Worm (Caenorhabditis elegans) whole organism, young adult: ENCODE results near the gene nspg-7.1.

Experiments
- B0019.2 ChIP-seq: fragments of 200-800 bp; sonication (Bioruptor generic); conservative IDR thresholded peaks from 2 replicates; pipeline ENCODE4 v1.3.6; 2022; ENCODE audit warnings: missing genetic modification reagents, missing genetic modification characterization, missing compliant biosample characterization
- B0336.3 ChIP-seq: fragments of 200-800 bp; sonication (Bioruptor generic); IDR thresholded peaks from 2 replicates; pipeline ENCODE4 v1.3.6; 2022; ENCODE audit warnings: missing genetic modification characterization, missing compliant biosample characterization
- C06A6.2 ChIP-seq: fragments of 200-800 bp; sonication (Bioruptor generic); conservative IDR thresholded peaks from 2 replicates; pipeline ENCODE4 v1.3.6; 2022; ENCODE audit warnings: missing genetic modification characterization, missing compliant biosample characterization
- F37B4.10 ChIP-seq: fragments of 200-800 bp; sonication (Bioruptor generic); IDR thresholded peaks from 2 replicates; pipeline ENCODE4 v1.3.6; 2022; ENCODE audit warnings: missing genetic modification characterization, missing compliant biosample characterization
- F49E8.2 ChIP-seq: sonication (generic microtip); optimal IDR thresholded peaks from 3 replicates; lab custom pipeline; 2017; ENCODE audit warnings: missing genetic modification characterization, mild to moderate bottlenecking, missing compliant biosample characterization, antibody characterized with exemption, moderate library complexity; ENCODE audit not compliant: insufficient read depth
- Y56A3A.18 ChIP-seq: fragments of 200-800 bp; sonication (Bioruptor generic); IDR thresholded peaks from 2 replicates; pipeline ENCODE4 v1.3.6; 2022; ENCODE audit warnings: missing genetic modification reagents, missing genetic modification characterization, missing compliant biosample characterization
- ZK185.1 ChIP-seq: sonication (generic microtip); optimal IDR thresholded peaks from 2 replicates; lab custom pipeline; 2016; ENCODE audit warnings: mild to moderate bottlenecking, missing genetic modification characterization, missing compliant biosample characterization; ENCODE audit not compliant: poor library complexity, severe bottlenecking
- aptf-3 ChIP-seq: fragments of 200-800 bp; sonication (Bioruptor generic); IDR thresholded peaks from 2 replicates; pipeline ENCODE4 v1.3.6; 2022; ENCODE audit warnings: missing genetic modification characterization, missing compliant biosample characterization
- atf-7 ChIP-seq: sonication (generic microtip); optimal IDR thresholded peaks from 2 replicates; lab custom pipeline; 2017; ENCODE audit warnings: mild to moderate bottlenecking, missing genetic modification characterization, missing compliant biosample characterization
- cebp-1 ChIP-seq, 2 experiments: fragments of 200-800 bp in 1 of 2; sonication (Bioruptor generic) in 1 of 2; sonication (generic microtip) in 1 of 2; IDR thresholded peaks in 1 of 2; optimal IDR thresholded peaks in 1 of 2; 2 replicates each; pipeline versions ENCODE4 v1.3.6 to Lab custom; 2017 to 2022; ENCODE audit warnings: missing compliant biosample characterization in 2 of 2, missing genetic modification characterization in 2 of 2, mild to moderate bottlenecking in 1 of 2, missing genetic modification reagents in 1 of 2, moderate library complexity in 1 of 2
- cebp-2 ChIP-seq: fragments of 200-800 bp; sonication (Bioruptor generic); IDR thresholded peaks from 2 replicates; pipeline ENCODE4 v1.3.6; 2022; ENCODE audit warnings: missing genetic modification characterization, missing compliant biosample characterization
- ceh-100 ChIP-seq: fragments of 200-800 bp; sonication (Bioruptor generic); IDR thresholded peaks from 2 replicates; pipeline ENCODE4 v1.3.6; 2022; ENCODE audit warnings: missing genetic modification reagents, missing genetic modification characterization, missing compliant biosample characterization
- ceh-40 ChIP-seq: fragments of 200-800 bp; sonication (Bioruptor generic); IDR thresholded peaks from 2 replicates; pipeline ENCODE4 v1.3.6; 2022; ENCODE audit warnings: missing genetic modification characterization, missing compliant biosample characterization
- die-1 ChIP-seq: sonication (generic microtip); optimal IDR thresholded peaks from 2 replicates; lab custom pipeline; 2016; ENCODE audit warnings: missing genotype, mild to moderate bottlenecking, missing genetic modification characterization, missing compliant biosample characterization
- efl-1 ChIP-seq: fragments of 150-350 bp; optimal IDR thresholded peaks from 2 replicates; lab custom pipeline; 2014; ENCODE audit warnings: missing biosample characterization, missing genetic modification reagents, missing genetic modification characterization
- egl-44 ChIP-seq: fragments of 200-800 bp; sonication (Bioruptor generic); IDR thresholded peaks from 2 replicates; pipeline ENCODE4 v1.3.6; 2022; ENCODE audit warnings: missing genetic modification reagents, missing genetic modification characterization, missing compliant biosample characterization
- him-1 ChIP-seq: sonication (generic microtip); optimal IDR thresholded peaks from 2 replicates; lab custom pipeline; 2016; ENCODE audit warnings: missing genotype, missing genetic modification reagents, missing genetic modification characterization, missing compliant biosample characterization
- hlh-26 ChIP-seq: fragments of 200-800 bp; sonication (Bioruptor generic); conservative IDR thresholded peaks from 2 replicates; pipeline ENCODE4 v1.3.6; 2022; ENCODE audit warnings: missing genetic modification reagents, missing genetic modification characterization, missing compliant biosample characterization
- let-607 ChIP-seq, 2 experiments: fragments of 200-800 bp in 1 of 2; sonication (Bioruptor generic) in 1 of 2; sonication (generic microtip) in 1 of 2; optimal IDR thresholded peaks; 2 replicates each; lab custom pipeline; 2016 to 2018; ENCODE audit warnings: mild to moderate bottlenecking in 2 of 2, missing compliant biosample characterization in 2 of 2, missing genetic modification characterization in 2 of 2, moderate library complexity in 2 of 2, missing genotype in 1 of 2
- lin-35 ChIP-seq, 3 experiments: fragments of 150-350 bp in 2 of 3; sonication (generic microtip) in 1 of 3; optimal IDR thresholded peaks; 2 replicates each; lab custom pipeline; 2014 to 2018; ENCODE audit warnings: missing biosample characterization in 3 of 3, missing genetic modification characterization in 3 of 3, missing genetic modification reagents in 3 of 3
- lin-54 ChIP-seq: fragments of 200-800 bp; sonication (Bioruptor generic); optimal IDR thresholded peaks from 2 replicates; lab custom pipeline; 2018; ENCODE audit warnings: mild to moderate bottlenecking, missing genetic modification characterization, missing compliant biosample characterization
- lsl-1 ChIP-seq: fragments of 200-800 bp; sonication (Bioruptor generic); optimal IDR thresholded peaks from 2 replicates; lab custom pipeline; 2018; ENCODE audit warnings: mild to moderate bottlenecking, missing genetic modification characterization, moderate library complexity, missing compliant biosample characterization
- madf-10 ChIP-seq: sonication (generic microtip); optimal IDR thresholded peaks from 2 replicates; lab custom pipeline; 2016; ENCODE audit warnings: mild to moderate bottlenecking, missing genetic modification characterization, missing compliant biosample characterization
- madf-6 ChIP-seq: fragments of 200-800 bp; sonication (Bioruptor generic); IDR thresholded peaks from 2 replicates; pipeline ENCODE4 v1.3.6; 2022; ENCODE audit warnings: missing genetic modification reagents, missing genetic modification characterization, missing compliant biosample characterization
- mcd-1 ChIP-seq: fragments of 200-800 bp; sonication (Bioruptor generic); IDR thresholded peaks from 2 replicates; pipeline ENCODE4 v1.3.6; 2022; ENCODE audit warnings: missing genetic modification reagents, missing genetic modification characterization, missing compliant biosample characterization
- mes-4 ChIP-seq: sonication (generic microtip); optimal IDR thresholded peaks from 2 replicates; lab custom pipeline; 2016; ENCODE audit warnings: missing genotype, missing genetic modification characterization, missing compliant biosample characterization
- nhr-120 ChIP-seq: fragments of 200-800 bp; sonication (Bioruptor generic); IDR thresholded peaks from 2 replicates; pipeline ENCODE4 v1.3.6; 2022; ENCODE audit warnings: missing genetic modification characterization, missing compliant biosample characterization
- nhr-179 ChIP-seq: sonication (generic microtip); optimal IDR thresholded peaks from 2 replicates; lab custom pipeline; 2016; ENCODE audit warnings: mild to moderate bottlenecking, missing genetic modification characterization, missing compliant biosample characterization
- nhr-80 ChIP-seq: sonication (generic microtip); optimal IDR thresholded peaks from 2 replicates; lab custom pipeline; 2016; ENCODE audit warnings: missing genetic modification characterization, missing compliant biosample characterization
- repo-1 ChIP-seq: sonication (generic microtip); optimal IDR thresholded peaks from 2 replicates; lab custom pipeline; 2017; ENCODE audit warnings: mild to moderate bottlenecking, missing genetic modification characterization, missing compliant biosample characterization
- snpc-3.4 ChIP-seq: sonication (generic microtip); optimal IDR thresholded peaks from 2 replicates; lab custom pipeline; 2017; ENCODE audit warnings: missing genetic modification characterization, mild to moderate bottlenecking, missing compliant biosample characterization, antibody characterized with exemption, moderate library complexity, missing genotype, missing genetic modification reagents
- snpc-4 ChIP-seq, 5 experiments: fragments of 150-350 bp in 1 of 5; sonication (generic microtip) in 4 of 5; optimal IDR thresholded peaks; 2 replicates each; lab custom pipeline; 2014 to 2018; ENCODE audit warnings: missing genetic modification characterization in 5 of 5, missing biosample characterization in 3 of 5, antibody characterized with exemption in 2 of 5, mild to moderate bottlenecking in 2 of 5, missing compliant biosample characterization in 2 of 5, missing genotype in 2 of 5, moderate library complexity in 2 of 5, missing genetic modification reagents in 1 of 5
- sptf-2 ChIP-seq: fragments of 200-800 bp; sonication (Bioruptor generic); optimal IDR thresholded peaks from 2 replicates; lab custom pipeline; 2018; ENCODE audit warnings: mild to moderate bottlenecking, missing genetic modification characterization, missing compliant biosample characterization
- unc-62 ChIP-seq: fragments of 150-350 bp; optimal IDR thresholded peaks from 2 replicates; lab custom pipeline; 2014; ENCODE audit warnings: missing biosample characterization, missing genetic modification reagents, missing genetic modification characterization
- ztf-28 ChIP-seq: fragments of 200-800 bp; sonication (Bioruptor generic); IDR thresholded peaks from 2 replicates; pipeline ENCODE4 v1.3.6; 2022; ENCODE audit warnings: missing genetic modification reagents, missing genetic modification characterization, missing compliant biosample characterization
- ztf-3 ChIP-seq: fragments of 200-800 bp; sonication (Bioruptor generic); optimal IDR thresholded peaks from 2 replicates; lab custom pipeline; 2018; ENCODE audit warnings: mild to moderate bottlenecking, missing genetic modification characterization, missing compliant biosample characterization

The nspg-7.1 gene

ce11 chrIV:9343102-9343599, 12.5 kb upstream of the nspg-7.1 start, which contains the start of gene pigc-1:
Gene pigc-1 (minus strand): TSS chrIV:9343152.
- no peak for TF ChIP-seq egl-44
- 0 out of 2 replicates have a peak, but pooled peaks have one; percentile 10 for TF ChIP-seq B0336.3 (GFP tag; lab: Robert Waterston, UW)
- no peak for TF ChIP-seq lin-54 (GFP tag; lab: Kevin White, UChicago)
- TF ChIP-seq snpc-4 (GFP tag; optimal IDR thresholded peaks at IDR 0.05; lab: Kevin White, UChicago): no peak
- peak in 1 of 4 experiments; percentile 30 for TF ChIP-seq snpc-4 (tag; optimal IDR thresholded peaks at IDR 0.05; lab: Kevin White, UChicago)
- 0 out of 2 replicates have a peak, but pooled peaks have one; percentile 27 for TF ChIP-seq Y56A3A.18 (GFP tag; lab: Robert Waterston, UW)
- TF ChIP-seq mes-4 (tag; lab: Kevin White, UChicago): no peak
- no peak for TF ChIP-seq aptf-3 (GFP tag; lab: Robert Waterston, UW)
- TF ChIP-seq die-1: no peak
- TF ChIP-seq madf-6: peak; percentile 24; the same call in 1 of the 2 replicates

- TF ChIP-seq mcd-1 (GFP tag; lab: Robert Waterston, UW): peak; percentile 84
- TF ChIP-seq nhr-179 (tag; lab: Kevin White, UChicago): no peak
- no peak for TF ChIP-seq cebp-1 (GFP tag; IDR thresholded peaks at IDR 0.05; lab: Robert Waterston, UW)
- peak; percentile 23 for TF ChIP-seq cebp-1 (tag; optimal IDR thresholded peaks at IDR 0.05; lab: Kevin White, UChicago)
- no peak for TF ChIP-seq snpc-4 (GFP tag; optimal IDR thresholded peaks at IDR 0.05; lab: Kevin White, UChicago)
- peak in 1 of 4 experiments; percentile 6 for TF ChIP-seq snpc-4 (tag; optimal IDR thresholded peaks at IDR 0.05; lab: Kevin White, UChicago)
- TF ChIP-seq repo-1: no peak
- no peak for TF ChIP-seq nhr-120 (GFP tag; lab: Robert Waterston, UW)
- TF ChIP-seq efl-1 (GFP tag; lab: Kevin White, UChicago): peak; percentile 22
- TF ChIP-seq atf-7 (tag; lab: Kevin White, UChicago): no peak
- TF ChIP-seq him-1 (tag; lab: Kevin White, UChicago): peak; percentile 22
- TF ChIP-seq ceh-40: no peak
- TF ChIP-seq ceh-100: no peak
These were observed 10.9 kb upstream of the nspg-7.1 start, which contains the start of gene vps-26 for ce11 chrIV:9341591-9341990. Gene vps-26 (minus strand): TSS chrIV:9341790.

- no peak for TF ChIP-seq unc-62
These were observed 8.6 kb upstream of the nspg-7.1 start, which contains the start of gene T20D3.6 for ce11 chrIV:9339205-9339604. Gene T20D3.6 (minus strand): TSS chrIV:9339305.

ce11 chrIV:9336538-9337090, 6.0 kb upstream of the nspg-7.1 start, which contains the start of gene T20D3.5:
Gene T20D3.5 (plus strand): TSS chrIV:9337040.
- no peak for TF ChIP-seq egl-44
- TF ChIP-seq him-1 (tag; lab: Kevin White, UChicago): peak; percentile 45
- TF ChIP-seq snpc-3.4 (tag; lab: Kevin White, UChicago): no peak

ce11 chrIV:9335552-9336251, 5.0 kb upstream of the nspg-7.1 start, which contains the start of the genes coa-4 and T20D3.14:
Gene coa-4 (minus strand): TSS chrIV:9335602.
Gene T20D3.14 (minus strand): TSS chrIV:9335909.
- TF ChIP-seq hlh-26 (no peak), madf-10 (tag; lab: Kevin White, UChicago) (no peak), efl-1 (GFP tag; lab: Kevin White, UChicago) (no peak), ZK185.1 (tag; lab: Kevin White, UChicago) (peak; percentile 53), mcd-1 (GFP tag; lab: Robert Waterston, UW) (peak; percentile 42; the same call in 1 of the 2 replicates), ztf-3 (GFP tag; lab: Kevin White, UChicago) (no peak), C06A6.2 (no peak), egl-44 (0 out of 2 replicates have a peak, but pooled peaks have one; percentile 21), snpc-4 (GFP tag; optimal IDR thresholded peaks at IDR 0.05; lab: Kevin White, UChicago) (no peak), snpc-4 (tag; optimal IDR thresholded peaks at IDR 0.05; lab: Kevin White, UChicago) (no peak), nhr-80 (tag; lab: Kevin White, UChicago) (peak; percentile 71), let-607 (tag; optimal IDR thresholded peaks at IDR 0.05; lab: Kevin White, UChicago) (no peak), lsl-1 (GFP tag; lab: Kevin White, UChicago) (no peak), F37B4.10 (GFP tag; lab: Robert Waterston, UW) (no peak), B0336.3 (GFP tag; lab: Robert Waterston, UW) (0 out of 2 replicates have a peak, but pooled peaks have one; percentile 26), F49E8.2 (tag; lab: Kevin White, UChicago) (no peak), B0019.2 (GFP tag; lab: Robert Waterston, UW) (no peak), lin-35 (GFP tag; optimal IDR thresholded peaks at IDR 0.05; lab: Kevin White, UChicago) (no peak), mes-4 (tag; lab: Kevin White, UChicago) (no peak), sptf-2 (GFP tag; lab: Kevin White, UChicago) (no peak), ztf-28 (GFP tag; lab: Robert Waterston, UW) (no peak), cebp-2 (GFP tag; lab: Robert Waterston, UW) (no peak)
